Fruit fly (Drosophila melanogaster) whole organism, prepupa: ENCODE measurements around the gene CG42553.

Experiments
- CG34406 ChIP-seq: fragments of 200-800 bp; sonication (Bioruptor generic); optimal IDR thresholded peaks from 3 replicates; lab custom pipeline; 2016; ENCODE audit warnings: missing biosample characterization, missing genetic modification characterization
- fd59A ChIP-seq: fragments of 200-800 bp; sonication (Bioruptor generic); optimal IDR thresholded peaks from 2 replicates; lab custom pipeline; 2017; ENCODE audit warnings: missing biosample characterization, mild to moderate bottlenecking, missing genetic modification characterization, missing genetic modification reagents

dm6 chr3L:787635-788034, 46.3 kb upstream of the CG42553 start:
- peak; percentile 24 for TF ChIP-seq CG34406 (GFP tag; lab: Kevin White, UChicago)
- TF ChIP-seq fd59A (GFP tag; lab: Kevin White, UChicago) = no peak
